Worm (Caenorhabditis elegans): Measurements from ENCODE around the gene ZK354.8.
"Not testable (repeated sequence)": the region's sequence is repeated elsewhere in the genome, so short reads cannot be mapped to it uniquely, and the experiment has no call there.

Gene ZK354.8

ce11 chrIV:5326144-5326543, 20.2 kb upstream of the ZK354.8 start, which contains the start of gene Y4C6B.4:
Gene Y4C6B.4, plus strand, starts transcription at chrIV:5326444.
- no peak for TF ChIP-seq snpc-4 (tag; optimal IDR thresholded peaks at IDR 0.05)
- no peak for TF ChIP-seq ztf-7 (tag; optimal IDR thresholded peaks at IDR 0.05)
- no peak for TF ChIP-seq Y75B8A.6 (GFP tag; IDR thresholded peaks at IDR 0.05)
- TF ChIP-seq fos-1 (tag; optimal IDR thresholded peaks at IDR 0.05) = no peak
- TF ChIP-seq nhr-41 (GFP tag; IDR thresholded peaks at IDR 0.05) = no peak
- TF ChIP-seq F37D6.2 (tag; optimal IDR thresholded peaks at IDR 0.05) = no peak
- TF ChIP-seq D1046.2 (GFP tag; IDR thresholded peaks at IDR 0.05) = no peak
- TF ChIP-seq zip-11 (GFP tag; IDR thresholded peaks at IDR 0.05) = no peak
- TF ChIP-seq zip-2 (tag; optimal IDR thresholded peaks at IDR 0.05) = no peak
- no peak for TF ChIP-seq zag-1 (tag; optimal IDR thresholded peaks at IDR 0.05)

ce11 chrIV:5318835-5319303, 12.9 kb upstream of the ZK354.8 start, which contains the start of gene slc-46A:
Gene slc-46A, plus strand, starts transcription at chrIV:5319253.
- TF ChIP-seq nhr-28 (tag; optimal IDR thresholded peaks at IDR 0.05) = peak; percentile 86
- TF ChIP-seq lin-39 (tag; optimal IDR thresholded peaks at IDR 0.05) = no peak
- no peak for TF ChIP-seq daf-16 (GFP tag; optimal IDR thresholded peaks at IDR 0.05)
- peak; percentile 5 for TF ChIP-seq daf-16 (tag; optimal IDR thresholded peaks at IDR 0.05)
- no peak for TF ChIP-seq nhr-48 (tag; optimal IDR thresholded peaks at IDR 0.05)
- no peak for TF ChIP-seq set-16 (GFP tag; IDR thresholded peaks at IDR 0.05)
- peak; percentile 51 for TF ChIP-seq pqm-1 (tag; optimal IDR thresholded peaks at IDR 0.05)
- no peak for TF ChIP-seq unc-130 (GFP tag; optimal IDR thresholded peaks at IDR 0.05)
- TF ChIP-seq aha-1 (tag) = peak; percentile 61
- no peak for TF ChIP-seq ceh-82 (tag; optimal IDR thresholded peaks at IDR 0.05)
- no peak for TF ChIP-seq D1046.2 (GFP tag; IDR thresholded peaks at IDR 0.05)

- TF ChIP-seq arid-1 (GFP tag; conservative IDR thresholded peaks at IDR 0.05) (0 out of 2 replicates have a peak, but pooled peaks have one; percentile 18), hlh-30 (tag; optimal IDR thresholded peaks at IDR 0.05; ENCODE audit: insufficient read depth) (peak; percentile 31), lir-3 (tag; optimal IDR thresholded peaks at IDR 0.05) (no peak), nhr-102 (tag; optimal IDR thresholded peaks at IDR 0.05) (peak; percentile 72), dve-1 (tag; optimal IDR thresholded peaks at IDR 0.05; ENCODE audit: insufficient read depth) (peak; percentile 70), snpc-1.2 (GFP tag; IDR thresholded peaks at IDR 0.05) (peak; percentile 99), duxl-1 (tag; optimal IDR thresholded peaks at IDR 0.05; ENCODE audit: poor library complexity) (peak; percentile 69), nhr-11 (tag; optimal IDR thresholded peaks at IDR 0.05) (no peak), lin-38 (GFP tag; IDR thresholded peaks at IDR 0.05) (peak; percentile 54), T26A8.4 (GFP tag; IDR thresholded peaks at IDR 0.05) (peak; percentile 80), ceh-20 (GFP tag; IDR thresholded peaks at IDR 0.05) (no peak), nhr-25 (tag; optimal IDR thresholded peaks at IDR 0.05; ENCODE audit: borderline replicate concordance, insufficient read depth) (peak; percentile 22), snpc-4 (tag; optimal IDR thresholded peaks at IDR 0.05) (peak; percentile 78), F49E8.2 (tag; optimal IDR thresholded peaks at IDR 0.05; ENCODE audit: borderline replicate concordance) (peak; percentile 53), daf-12 (tag; optimal IDR thresholded peaks at IDR 0.05) (no peak), daf-16 (GFP tag; optimal IDR thresholded peaks at IDR 0.05) (no peak), daf-16 (tag; optimal IDR thresholded peaks at IDR 0.05) (peak; percentile 31), ceh-44 (GFP tag; IDR thresholded peaks at IDR 0.05) (no peak), nhr-42 (GFP tag; IDR thresholded peaks at IDR 0.05) (peak; percentile 25; the same call in 1 of the 2 replicates)
These were observed 11.2 kb upstream of the ZK354.8 start for ce11 chrIV:5317106-5317505.

- not testable (repeated sequence) for TF ChIP-seq ztf-11 (tag; optimal IDR thresholded peaks at IDR 0.05); spr-3 (GFP tag; optimal IDR thresholded peaks at IDR 0.05); ZK546.5 (tag; optimal IDR thresholded peaks at IDR 0.05)
These were observed 10.3 kb upstream of the ZK354.8 start, which contains the start of gene msp-65 for ce11 chrIV:5316223-5316622. Gene msp-65, plus strand, starts transcription at chrIV:5316523.

Data from whole organism, L4 larva.